Worm (Caenorhabditis elegans) whole organism, mixed stage, embryonic: ENCODE results near the gene tbc-7.

Experiments
- bed-3 ChIP-seq: fragments of 200-800 bp; sonication (Bioruptor generic); optimal IDR thresholded peaks from 3 replicates; lab custom pipeline; 2018; ENCODE audit warnings: mild to moderate bottlenecking, missing genetic modification characterization, moderate library complexity, missing compliant biosample characterization
- blmp-1 ChIP-seq: fragments of 150-350 bp; optimal IDR thresholded peaks from 2 replicates; lab custom pipeline; 2014; ENCODE audit warnings: missing biosample characterization, missing genetic modification characterization
- ceh-39 ChIP-seq: fragments of 150-350 bp; optimal IDR thresholded peaks from 2 replicates; lab custom pipeline; 2014; ENCODE audit warnings: missing biosample characterization, missing genetic modification characterization
- ceh-43 ChIP-seq: fragments of 200-800 bp; sonication (Bioruptor generic); optimal IDR thresholded peaks from 2 replicates; lab custom pipeline; 2018; ENCODE audit warnings: mild to moderate bottlenecking, missing genetic modification characterization, moderate library complexity, missing compliant biosample characterization
- ceh-83 ChIP-seq: fragments of 200-800 bp; sonication (Bioruptor generic); optimal IDR thresholded peaks from 2 replicates; lab custom pipeline; 2018; ENCODE audit warnings: mild to moderate bottlenecking, missing genetic modification characterization, missing compliant biosample characterization
- ces-1 ChIP-seq: fragments of 150-350 bp; optimal IDR thresholded peaks from 2 replicates; lab custom pipeline; 2014; ENCODE audit warnings: missing biosample characterization, missing genetic modification reagents, missing genetic modification characterization
- cnd-1 ChIP-seq: fragments of 200-800 bp; sonication (Bioruptor generic); optimal IDR thresholded peaks from 2 replicates; lab custom pipeline; 2018; ENCODE audit warnings: mild to moderate bottlenecking, missing genetic modification characterization, missing compliant biosample characterization
- drap-1 ChIP-seq: fragments of 200-800 bp; sonication (Bioruptor generic); optimal IDR thresholded peaks from 3 replicates; lab custom pipeline; 2018; ENCODE audit warnings: mild to moderate bottlenecking, missing genetic modification characterization, missing compliant biosample characterization
- elt-1 ChIP-seq: sonication (generic microtip); optimal IDR thresholded peaks from 2 replicates; lab custom pipeline; 2017; ENCODE audit warnings: missing genetic modification characterization, mild to moderate bottlenecking, missing compliant biosample characterization, antibody characterized with exemption, moderate library complexity, borderline replicate concordance; ENCODE audit not compliant: insufficient read depth
- flh-1 ChIP-seq: fragments of 200-800 bp; sonication (Bioruptor generic); optimal IDR thresholded peaks from 2 replicates; lab custom pipeline; 2018; ENCODE audit warnings: mild to moderate bottlenecking, missing genetic modification characterization, moderate library complexity, missing compliant biosample characterization
- ham-2 ChIP-seq: fragments of 200-800 bp; sonication (Bioruptor generic); optimal IDR thresholded peaks from 2 replicates; lab custom pipeline; 2018; ENCODE audit warnings: mild to moderate bottlenecking, missing genetic modification characterization, missing compliant biosample characterization
- hlh-1 ChIP-seq: fragments of 150-350 bp; optimal IDR thresholded peaks from 2 replicates; lab custom pipeline; 2014; ENCODE audit warnings: missing biosample characterization, missing genetic modification reagents, missing genetic modification characterization
- lin-13 ChIP-seq: fragments of 150-350 bp; optimal IDR thresholded peaks from 2 replicates; lab custom pipeline; 2014; ENCODE audit warnings: missing biosample characterization, missing genetic modification characterization
- mab-5 ChIP-seq: fragments of 150-350 bp; optimal IDR thresholded peaks from 2 replicates; lab custom pipeline; 2014; ENCODE audit warnings: missing biosample characterization, missing genetic modification characterization
- mep-1 ChIP-seq: fragments of 150-350 bp; optimal IDR thresholded peaks from 2 replicates; lab custom pipeline; 2017; ENCODE audit warnings: missing biosample characterization, missing genetic modification reagents, missing genetic modification characterization, inconsistent platforms
- mls-2 ChIP-seq: sonication (generic microtip); optimal IDR thresholded peaks from 2 replicates; lab custom pipeline; 2016; ENCODE audit warnings: mild to moderate bottlenecking, missing genetic modification characterization, moderate library complexity, missing compliant biosample characterization
- nhr-2 ChIP-seq: fragments of 150-350 bp; optimal IDR thresholded peaks from 2 replicates; lab custom pipeline; 2014; ENCODE audit warnings: missing biosample characterization, missing genetic modification characterization
- nhr-237 ChIP-seq: fragments of 150-350 bp; optimal IDR thresholded peaks from 2 replicates; lab custom pipeline; 2014; ENCODE audit warnings: missing biosample characterization, missing genetic modification characterization
- nhr-28 ChIP-seq: fragments of 150-350 bp; optimal IDR thresholded peaks from 2 replicates; lab custom pipeline; 2014; ENCODE audit warnings: missing biosample characterization, missing genetic modification characterization
- nhr-76 ChIP-seq: sonication (generic microtip); optimal IDR thresholded peaks from 2 replicates; lab custom pipeline; 2017; ENCODE audit warnings: missing biosample characterization, missing genetic modification characterization
- pha-4 ChIP-seq: fragments of 150-350 bp; optimal IDR thresholded peaks from 2 replicates; lab custom pipeline; 2018; ENCODE audit warnings: missing biosample characterization, missing genetic modification reagents, missing genetic modification characterization
- sem-2 ChIP-seq: fragments of 200-800 bp; sonication (Bioruptor generic); optimal IDR thresholded peaks from 2 replicates; lab custom pipeline; 2018; ENCODE audit warnings: mild to moderate bottlenecking, missing genetic modification characterization, missing compliant biosample characterization
- snpc-4 ChIP-seq: fragments of 150-350 bp; optimal IDR thresholded peaks from 2 replicates; lab custom pipeline; 2014; ENCODE audit warnings: missing biosample characterization, missing genetic modification characterization
- sptf-1 ChIP-seq: sonication (generic microtip); optimal IDR thresholded peaks from 2 replicates; lab custom pipeline; 2017; ENCODE audit warnings: mild to moderate bottlenecking, missing genetic modification characterization, moderate library complexity, missing compliant biosample characterization
- tbx-8 ChIP-seq: fragments of 200-800 bp; sonication (Bioruptor generic); optimal IDR thresholded peaks from 2 replicates; lab custom pipeline; 2018; ENCODE audit warnings: mild to moderate bottlenecking, missing genetic modification characterization, moderate library complexity, missing compliant biosample characterization
- unc-120 ChIP-seq: sonication (generic microtip); optimal IDR thresholded peaks from 2 replicates; lab custom pipeline; 2017; ENCODE audit warnings: missing genetic modification characterization, missing compliant biosample characterization; ENCODE audit not compliant: poor library complexity, severe bottlenecking
- unc-39 ChIP-seq: fragments of 150-350 bp; optimal IDR thresholded peaks from 2 replicates; lab custom pipeline; 2014; ENCODE audit warnings: missing biosample characterization, missing genetic modification characterization
- unc-62 ChIP-seq: fragments of 150-350 bp; optimal IDR thresholded peaks from 2 replicates; lab custom pipeline; 2014; ENCODE audit warnings: missing biosample characterization, missing genetic modification reagents, missing genetic modification characterization
- zip-8 ChIP-seq: fragments of 150-350 bp; optimal IDR thresholded peaks from 2 replicates; lab custom pipeline; 2014; ENCODE audit warnings: missing biosample characterization, missing genetic modification characterization

tbc-7 gene

DNA sequence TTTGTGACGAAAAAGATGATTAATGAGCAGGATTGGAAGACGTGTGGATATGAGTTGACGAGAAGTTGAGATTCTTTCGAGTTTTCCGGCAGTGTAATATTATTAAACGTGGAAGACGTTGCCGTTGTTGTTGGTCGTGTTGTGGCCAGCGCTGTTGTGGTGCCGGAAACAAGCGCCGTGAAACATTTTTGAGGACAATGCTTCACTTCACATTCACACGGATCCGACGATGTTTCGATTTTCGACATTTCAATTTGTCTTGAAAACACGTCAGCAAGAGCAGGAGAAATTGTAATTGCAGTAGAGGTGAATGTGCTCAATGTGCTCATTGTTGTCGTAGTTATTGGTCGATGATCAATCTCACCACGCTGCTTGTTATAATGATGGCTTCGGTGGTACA lies 34.7 kb downstream of the tbc-7 start:
- TF ChIP-seq blmp-1 (tag; lab: Kevin White, UChicago) (no peak), unc-62 (no peak), pha-4 (tag; lab: Kevin White, UChicago) (no peak), ceh-83 (GFP tag; lab: Kevin White, UChicago) (no peak), unc-39 (tag; lab: Kevin White, UChicago) (no peak), mab-5 (tag; lab: Kevin White, UChicago) (no peak), ceh-39 (tag; lab: Kevin White, UChicago) (no peak), zip-8 (tag; lab: Kevin White, UChicago) (no peak), nhr-2 (tag; lab: Kevin White, UChicago) (no peak), ceh-43 (no peak), mep-1 (tag; lab: Kevin White, UChicago) (no peak), nhr-76 (no peak), snpc-4 (tag; lab: Kevin White, UChicago) (no peak), sptf-1 (tag; lab: Kevin White, UChicago) (no peak), tbx-8 (no peak), ces-1 (GFP tag; lab: Kevin White, UChicago) (no peak), mls-2 (tag; lab: Kevin White, UChicago) (no peak), hlh-1 (no peak)

DNA sequence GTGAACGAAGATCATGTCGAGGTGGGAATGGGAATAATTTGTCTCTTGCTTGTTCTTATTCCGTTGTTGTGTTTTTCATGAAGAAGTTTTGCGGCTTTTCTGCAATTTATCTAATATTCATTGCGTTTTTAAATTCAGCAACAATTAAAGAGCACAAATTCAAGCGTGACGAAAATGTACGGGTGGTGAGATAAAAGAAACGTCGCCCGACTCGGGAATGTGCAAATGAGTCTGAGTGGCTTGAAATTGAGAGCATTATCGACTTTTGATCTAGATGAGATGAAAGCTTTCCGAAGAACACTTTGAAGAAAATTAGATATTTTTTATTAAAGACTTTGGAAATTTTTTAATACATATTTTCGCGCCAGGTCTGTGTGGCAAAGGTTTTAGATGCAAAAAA lies 37.0 kb downstream of the tbc-7 start, which contains the start of gene T03G11.10:
Gene T03G11.10, minus strand, starts transcription at position 101 of the 400 bp plus-strand sequence.
- TF ChIP-seq mep-1 (tag; lab: Kevin White, UChicago) (no peak), pha-4 (tag; lab: Kevin White, UChicago) (no peak), ceh-43 (no peak), lin-13 (tag; lab: Kevin White, UChicago) (no peak), ces-1 (GFP tag; lab: Kevin White, UChicago) (no peak), flh-1 (no peak), nhr-76 (no peak), ceh-83 (GFP tag; lab: Kevin White, UChicago) (no peak), tbx-8 (no peak), nhr-2 (tag; lab: Kevin White, UChicago) (no peak), unc-62 (no peak)

DNA sequence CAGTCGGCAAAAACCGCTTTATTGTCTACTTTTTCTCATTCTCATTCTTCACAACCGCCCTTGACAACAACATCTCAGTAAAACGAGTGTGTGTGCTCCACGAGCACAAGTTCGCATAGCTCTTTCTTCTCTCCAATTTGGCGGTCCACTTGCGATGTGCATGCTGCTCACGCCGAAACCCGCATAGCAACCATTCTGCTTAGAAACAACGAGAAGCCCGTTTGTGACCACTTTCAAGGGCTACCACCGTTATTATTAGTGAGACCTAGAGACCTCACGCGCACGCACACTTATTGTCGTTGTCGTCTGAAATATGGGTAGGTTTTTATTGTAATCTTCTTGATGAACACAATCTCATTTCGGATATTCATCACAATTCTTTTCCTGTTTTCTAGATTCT lies 40.2 kb downstream of the tbc-7 start, which contains the start of gene zchc-1A:
Gene zchc-1A, plus strand, starts transcription at position 114 of the 400 bp plus-strand sequence.
- TF ChIP-seq cnd-1 (tag; lab: Kevin White, UChicago) (no peak), hlh-1 (no peak), drap-1 (GFP tag; lab: Kevin White, UChicago) (no peak), ceh-39 (tag; lab: Kevin White, UChicago) (no peak), sptf-1 (tag; lab: Kevin White, UChicago) (no peak), nhr-28 (tag; lab: Kevin White, UChicago) (no peak), ceh-43 (no peak), elt-1 (tag; lab: Kevin White, UChicago) (no peak), nhr-76 (no peak), zip-8 (tag; lab: Kevin White, UChicago) (no peak), bed-3 (no peak), unc-39 (tag; lab: Kevin White, UChicago) (no peak), ham-2 (GFP tag; lab: Kevin White, UChicago) (no peak), ces-1 (GFP tag; lab: Kevin White, UChicago) (no peak), ceh-83 (GFP tag; lab: Kevin White, UChicago) (no peak)

DNA sequence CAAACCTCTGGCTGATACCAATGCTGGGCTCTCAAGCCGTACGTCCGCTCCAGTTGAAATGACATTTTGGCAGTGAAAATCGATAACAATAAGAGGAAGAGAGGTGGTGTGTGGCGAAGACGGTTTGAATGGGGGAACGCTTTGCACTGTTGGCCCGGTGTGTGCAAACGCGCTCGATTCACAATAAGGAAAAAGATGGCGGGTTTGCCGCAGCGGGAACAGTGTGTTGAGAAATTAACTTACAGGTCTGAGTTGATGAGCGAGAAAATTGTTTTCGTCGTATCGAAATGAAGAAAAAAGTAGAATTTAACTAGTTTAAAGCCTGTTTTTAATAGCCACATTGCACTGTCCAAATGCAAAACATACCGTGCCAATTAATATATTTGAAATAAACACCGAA lies 45.0 kb downstream of the tbc-7 start, which contains the start of gene metl-9:
Gene metl-9, minus strand, starts transcription at position 101 of the 400 bp plus-strand sequence.
- TF ChIP-seq sptf-1 (tag; lab: Kevin White, UChicago), result no peak
- no peak for TF ChIP-seq tbx-8
- TF ChIP-seq mep-1 (tag; lab: Kevin White, UChicago), result peak; percentile 19
- TF ChIP-seq, all 35 proteins: peak for 1

DNA sequence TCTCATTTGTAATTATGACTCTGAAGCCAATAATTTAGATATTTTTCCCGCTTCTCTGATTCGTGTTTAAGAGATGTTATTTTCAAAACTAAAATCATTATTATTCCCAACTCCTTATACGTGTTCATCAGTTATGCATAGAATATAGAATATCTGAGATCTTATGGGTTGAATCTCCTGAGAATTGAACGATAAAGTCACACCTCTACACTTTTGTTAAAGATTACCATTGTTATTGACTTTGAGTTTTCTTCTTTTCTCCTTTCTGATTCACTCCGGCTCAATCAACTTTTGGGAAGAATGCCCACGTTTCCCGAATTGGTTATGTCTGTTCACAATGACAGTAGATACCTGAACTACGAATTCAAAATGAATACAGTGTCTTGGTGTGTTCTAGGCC lies 45.8 kb downstream of the tbc-7 start, which contains the start of gene sru-48:
Gene sru-48, plus strand, starts transcription at position 301 of the 400 bp plus-strand sequence.
- TF ChIP-seq blmp-1 (tag; lab: Kevin White, UChicago), result no peak
- TF ChIP-seq unc-120 (tag; lab: Kevin White, UChicago), result no peak
- TF ChIP-seq tbx-8, result no peak
- no peak for TF ChIP-seq sem-2 (GFP tag; lab: Kevin White, UChicago)
- no peak for TF ChIP-seq nhr-237 (tag; lab: Kevin White, UChicago)
- no peak for TF ChIP-seq ces-1 (GFP tag; lab: Kevin White, UChicago)
